Fruit fly (Drosophila melanogaster) whole organism, embryonic: ENCODE measurements around the gene CG9747.
A peak's percentile ranks its signal among the peaks of the same experiment; 100 is the strongest.

Experiments
- Ada2b ChIP-seq: fragments of 200-800 bp; sonication (Bioruptor generic); IDR thresholded peaks from 2 replicates; pipeline ENCODE4 v1.3.6; 2022; ENCODE audit warnings: missing biosample characterization, missing genetic modification characterization
- CG10209 ChIP-seq: fragments of 200-800 bp; sonication (Bioruptor generic); optimal IDR thresholded peaks from 3 replicates; lab custom pipeline; 2017; ENCODE audit warnings: missing biosample characterization, mild to moderate bottlenecking, missing genetic modification characterization, missing genetic modification reagents
- CG10565 ChIP-seq: fragments of 200-800 bp; sonication (Bioruptor generic); optimal IDR thresholded peaks from 3 replicates; lab custom pipeline; 2016; ENCODE audit warnings: missing biosample characterization, mild to moderate bottlenecking, missing genetic modification characterization
- CG12769 ChIP-seq: fragments of 200-800 bp; sonication (Bioruptor generic); optimal IDR thresholded peaks from 2 replicates; lab custom pipeline; 2019; ENCODE audit warnings: missing biosample characterization, mild to moderate bottlenecking, missing genetic modification characterization, moderate library complexity
- CG14860 ChIP-seq: fragments of 200-800 bp; sonication (Bioruptor generic); IDR thresholded peaks from 3 replicates; pipeline ENCODE4 v1.3.6; 2022; ENCODE audit warnings: missing biosample characterization, missing genetic modification characterization; ENCODE audit not compliant: partially characterized antibody
- CG18262 ChIP-seq: fragments of 200-800 bp; optimal IDR thresholded peaks from 3 replicates; lab custom pipeline; 2019; ENCODE audit warnings: missing biosample characterization, mild to moderate bottlenecking, missing genetic modification characterization, moderate library complexity
- CG2678 ChIP-seq: fragments of 200-800 bp; sonication (Bioruptor generic); optimal IDR thresholded peaks from 3 replicates; lab custom pipeline; 2019; ENCODE audit warnings: missing biosample characterization, mild to moderate bottlenecking, missing genetic modification characterization, moderate library complexity
- CG34422 ChIP-seq: fragments of 200-800 bp; sonication (Bioruptor generic); IDR thresholded peaks from 3 replicates; pipeline ENCODE4 v1.3.6; 2022; ENCODE audit warnings: missing biosample characterization, missing genetic modification characterization
- CG4282 ChIP-seq: fragments of 200-800 bp; sonication (Bioruptor generic); optimal IDR thresholded peaks from 2 replicates; lab custom pipeline; 2016; ENCODE audit warnings: missing biosample characterization, missing genetic modification characterization
- CG4404 ChIP-seq: fragments of 200-800 bp; sonication (Bioruptor generic); IDR thresholded peaks from 2 replicates; pipeline ENCODE4 v1.3.6; 2022; ENCODE audit warnings: missing biosample characterization, missing genetic modification characterization
- CG4707 ChIP-seq: fragments of 200-800 bp; sonication (Bioruptor generic); optimal IDR thresholded peaks from 2 replicates; lab custom pipeline; 2018; ENCODE audit warnings: missing biosample characterization, mild to moderate bottlenecking, missing genetic modification characterization, moderate library complexity
- CG6689 ChIP-seq: fragments of 200-800 bp; sonication (Bioruptor generic); IDR thresholded peaks from 2 replicates; pipeline ENCODE4 v1.3.6; 2022; ENCODE audit warnings: missing biosample characterization, missing genetic modification characterization
- CG6854 ChIP-seq: fragments of 200-800 bp; sonication (Bioruptor generic); optimal IDR thresholded peaks from 3 replicates; lab custom pipeline; 2017; ENCODE audit warnings: missing biosample characterization, mild to moderate bottlenecking, missing genetic modification characterization
- CG7963 ChIP-seq: fragments of 200-800 bp; sonication (Bioruptor generic); IDR thresholded peaks from 3 replicates; pipeline ENCODE4 v1.3.6; 2022; ENCODE audit warnings: missing biosample characterization, missing genetic modification characterization; ENCODE audit not compliant: partially characterized antibody
- CG8281 ChIP-seq: fragments of 200-800 bp; sonication (Bioruptor generic); optimal IDR thresholded peaks from 2 replicates; lab custom pipeline; 2018; ENCODE audit warnings: missing biosample characterization, mild to moderate bottlenecking, missing genetic modification characterization, moderate library complexity
- CG8290 ChIP-seq, 3 experiments: fragments of 200-800 bp; sonication (Bioruptor generic); optimal IDR thresholded peaks; 2 replicates each; lab custom pipeline; 2016 to 2019; ENCODE audit warnings: missing biosample characterization in 3 of 3, missing genetic modification characterization in 3 of 3, mild to moderate bottlenecking in 2 of 3, moderate library complexity in 1 of 3
- CG8388 ChIP-seq: fragments of 200-800 bp; sonication (Bioruptor generic); optimal IDR thresholded peaks from 2 replicates; lab custom pipeline; 2019; ENCODE audit warnings: missing biosample characterization, mild to moderate bottlenecking, missing genetic modification characterization, moderate library complexity
- Chrac-16 ChIP-seq: fragments of 200-800 bp; sonication (Bioruptor generic); optimal IDR thresholded peaks from 3 replicates; lab custom pipeline; 2016; ENCODE audit warnings: missing biosample characterization, missing genetic modification characterization
- Drgx ChIP-seq: fragments of 200-800 bp; sonication (Bioruptor generic); IDR thresholded peaks from 2 replicates; pipeline ENCODE4 v1.3.6; 2022; ENCODE audit warnings: missing biosample characterization, missing genetic modification characterization
- Eip74EF ChIP-seq, 2 experiments: fragments of 200-800 bp in 1 of 2; fragments of >200 bp in 1 of 2; sonication (Bioruptor generic) in 1 of 2; optimal IDR thresholded peaks; 2 replicates each; lab custom pipeline; 2017 to 2019; ENCODE audit warnings: missing biosample characterization in 2 of 2, missing genetic modification characterization in 2 of 2, mild to moderate bottlenecking in 1 of 2, moderate library complexity in 1 of 2
- H2.0 ChIP-seq: fragments of 200-800 bp; sonication (Bioruptor generic); IDR thresholded peaks from 2 replicates; pipeline ENCODE4 v1.3.6; 2022; ENCODE audit warnings: missing biosample characterization, missing genetic modification characterization
- Hsf ChIP-seq: fragments of 200-800 bp; sonication (Bioruptor generic); optimal IDR thresholded peaks from 3 replicates; lab custom pipeline; 2016; ENCODE audit warnings: missing biosample characterization, missing genetic modification characterization
- MBD-R2 ChIP-seq: fragments of 200-800 bp; sonication (Bioruptor generic); IDR thresholded peaks from 2 replicates; pipeline ENCODE4 v1.3.6; 2022; ENCODE audit warnings: missing biosample characterization, missing genetic modification characterization
- Myb ChIP-seq: fragments of 200-800 bp; sonication (Bioruptor generic); optimal IDR thresholded peaks from 2 replicates; lab custom pipeline; 2016; ENCODE audit warnings: missing biosample characterization, missing genetic modification characterization
- NK7.1 ChIP-seq: fragments of 200-800 bp; sonication (Bioruptor generic); optimal IDR thresholded peaks from 3 replicates; lab custom pipeline; 2016; ENCODE audit warnings: missing biosample characterization, missing genetic modification characterization
- Nf-YA ChIP-seq: fragments of 200-800 bp; sonication (Bioruptor generic); IDR thresholded peaks from 2 replicates; pipeline ENCODE4 v1.3.6; 2022; ENCODE audit warnings: missing biosample characterization, missing genetic modification characterization
- Ptx1 ChIP-seq: fragments of 200-800 bp; sonication (Bioruptor generic); IDR thresholded peaks from 2 replicates; pipeline ENCODE4 v1.3.6; 2022; ENCODE audit warnings: missing biosample characterization, missing genetic modification characterization
- Six4 ChIP-seq: fragments of 200-800 bp; sonication (Bioruptor generic); optimal IDR thresholded peaks from 2 replicates; lab custom pipeline; 2016; ENCODE audit warnings: missing biosample characterization, missing genetic modification characterization
- Trl ChIP-seq, 3 experiments: fragments of >200 bp in 2 of 3; fragments of 200-800 bp in 1 of 3; sonication (Bioruptor generic) in 1 of 3; optimal IDR thresholded peaks; 2 replicates in 1 of 3; 3 replicates in 2 of 3; lab custom pipeline; 2016 to 2017; ENCODE audit warnings: missing biosample characterization in 1 of 3, missing genetic modification characterization in 1 of 3
- Xbp1 ChIP-seq: fragments of 200-800 bp; sonication (Bioruptor generic); optimal IDR thresholded peaks from 3 replicates; lab custom pipeline; 2016; ENCODE audit warnings: missing biosample characterization, mild to moderate bottlenecking, missing genetic modification characterization
- ac ChIP-seq: fragments of 200-800 bp; sonication (Bioruptor generic); optimal IDR thresholded peaks from 3 replicates; lab custom pipeline; 2017; ENCODE audit warnings: missing biosample characterization, mild to moderate bottlenecking, missing genetic modification characterization
- bowl ChIP-seq: fragments of 200-800 bp; sonication (Bioruptor generic); IDR thresholded peaks from 2 replicates; pipeline ENCODE4 v1.3.6; 2022; ENCODE audit warnings: missing biosample characterization, missing genetic modification characterization
- bsh ChIP-seq, 2 experiments: fragments of 200-800 bp; sonication (Bioruptor generic); optimal IDR thresholded peaks; 2 replicates each; lab custom pipeline; 2017 to 2018; ENCODE audit warnings: mild to moderate bottlenecking in 2 of 2, missing biosample characterization in 2 of 2, missing genetic modification characterization in 2 of 2, moderate library complexity in 1 of 2
- btn ChIP-seq: fragments of 200-800 bp; sonication (Bioruptor generic); optimal IDR thresholded peaks from 2 replicates; lab custom pipeline; 2016; ENCODE audit warnings: missing biosample characterization, missing genetic modification characterization
- disco-r ChIP-seq: fragments of 200-800 bp; sonication (Bioruptor generic); optimal IDR thresholded peaks from 2 replicates; lab custom pipeline; 2016; ENCODE audit warnings: missing biosample characterization, missing genetic modification characterization
- ewg ChIP-seq: fragments of 200-800 bp; sonication (Bioruptor generic); optimal IDR thresholded peaks from 3 replicates; lab custom pipeline; 2017; ENCODE audit warnings: mild to moderate bottlenecking, missing biosample characterization, missing genetic modification reagents, missing genetic modification characterization
- gt ChIP-seq: fragments of 200-800 bp; sonication (Bioruptor generic); IDR thresholded peaks from 2 replicates; pipeline ENCODE4 v1.3.6; 2022; ENCODE audit warnings: missing biosample characterization, missing genetic modification characterization
- nau ChIP-seq: fragments of 200-800 bp; sonication (Bioruptor generic); optimal IDR thresholded peaks from 3 replicates; lab custom pipeline; 2017; ENCODE audit warnings: missing biosample characterization, mild to moderate bottlenecking, missing genetic modification characterization, missing genetic modification reagents
- oc ChIP-seq: fragments of 200-800 bp; sonication (Bioruptor generic); optimal IDR thresholded peaks from 2 replicates; lab custom pipeline; 2018; ENCODE audit warnings: missing biosample characterization, mild to moderate bottlenecking, missing genetic modification characterization, moderate library complexity
- pan ChIP-seq, 4 experiments: fragments of >200 bp in 3 of 4; fragments of 200-800 bp in 1 of 4; sonication (Bioruptor generic) in 1 of 4; optimal IDR thresholded peaks in 3 of 4; IDR thresholded peaks in 1 of 4; 2 replicates each; pipeline versions ENCODE4 v1.3.6 to Lab custom; 2017 to 2022; ENCODE audit warnings: missing biosample characterization in 2 of 4, missing genetic modification characterization in 2 of 4, mixed read lengths in 1 of 4
- pb ChIP-seq: fragments of 200-800 bp; sonication (Bioruptor generic); optimal IDR thresholded peaks from 3 replicates; lab custom pipeline; 2016; ENCODE audit warnings: missing biosample characterization, missing genetic modification characterization
- pros ChIP-seq: fragments of 200-800 bp; sonication (Bioruptor generic); optimal IDR thresholded peaks from 3 replicates; lab custom pipeline; 2019; ENCODE audit warnings: missing biosample characterization, mild to moderate bottlenecking, missing genetic modification characterization, moderate library complexity
- psq ChIP-seq: fragments of 200-800 bp; sonication (Bioruptor generic); optimal IDR thresholded peaks from 2 replicates; lab custom pipeline; 2017; ENCODE audit warnings: missing biosample characterization, missing genetic modification characterization
- shn ChIP-seq: fragments of 200-800 bp; sonication (Bioruptor generic); optimal IDR thresholded peaks from 3 replicates; lab custom pipeline; 2016; ENCODE audit warnings: missing biosample characterization, missing genetic modification characterization
- slou ChIP-seq: fragments of 200-800 bp; sonication (Bioruptor generic); optimal IDR thresholded peaks from 3 replicates; lab custom pipeline; 2016; ENCODE audit warnings: missing biosample characterization, missing genetic modification characterization
- so ChIP-seq: fragments of 200-800 bp; sonication (Bioruptor generic); IDR thresholded peaks from 3 replicates; pipeline ENCODE4 v1.3.6; 2022; ENCODE audit warnings: missing biosample characterization, missing genetic modification characterization
- tgo ChIP-seq: fragments of 200-800 bp; sonication (Bioruptor generic); IDR thresholded peaks from 3 replicates; pipeline ENCODE4 v1.3.6; 2022; ENCODE audit warnings: missing biosample characterization, missing genetic modification characterization
- toy ChIP-seq: fragments of 200-800 bp; sonication (Bioruptor generic); IDR thresholded peaks from 2 replicates; pipeline ENCODE4 v1.3.6; 2022; ENCODE audit warnings: missing biosample characterization, missing genetic modification characterization
- zen2 ChIP-seq: fragments of 200-800 bp; sonication (Bioruptor generic); IDR thresholded peaks from 3 replicates; pipeline ENCODE4 v1.3.6; 2022; ENCODE audit warnings: missing biosample characterization, missing genetic modification characterization; ENCODE audit not compliant: partially characterized antibody

Gene CG9747

DNA sequence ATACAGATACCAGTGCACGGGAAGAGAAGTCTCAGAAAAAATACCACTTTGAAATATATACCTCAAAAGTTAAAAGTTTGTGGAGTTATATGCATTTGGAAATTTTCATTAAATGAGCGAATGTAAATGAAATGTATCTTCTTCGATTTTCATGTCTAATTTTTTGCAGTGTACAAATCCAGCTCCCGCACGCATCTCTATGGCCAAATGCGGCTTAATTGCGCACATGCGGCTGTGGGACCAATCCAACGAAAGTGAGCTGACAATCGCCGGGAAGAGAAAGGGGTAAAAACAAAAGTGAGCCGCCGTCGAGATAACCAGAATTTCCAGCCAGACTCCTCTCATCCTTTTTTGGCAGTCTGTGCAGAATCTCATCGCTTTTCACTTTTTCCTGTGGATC is 26.9 kb downstream of the CG9747 start (continued):
- TF ChIP-seq CG8281 (no peak), Hsf (GFP tag; lab: Kevin White, UChicago) (peak; percentile 30), Myb (GFP tag; lab: Kevin White, UChicago) (no peak), pan (optimal IDR thresholded peaks at IDR 0.05; lab: Kevin White, UChicago) (no peak), pan (GFP tag; optimal IDR thresholded peaks at IDR 0.05 in 1 of 2, IDR thresholded peaks at IDR 0.05 in 1 of 2) (peak in 1 of 2 experiments; percentile 62), Eip74EF (GFP tag; optimal IDR thresholded peaks at IDR 0.05; lab: Kevin White, UChicago) (peak in 1 of 2 experiments; percentile 42), gt (GFP tag; lab: Robert Waterston, UW) (no peak), Drgx (GFP tag; lab: Robert Waterston, UW) (peak; percentile 86), Nf-YA (GFP tag; lab: Robert Waterston, UW) (0 out of 2 replicates have a peak, but pooled peaks have one; percentile 10), CG2678 (tag; lab: Kevin White, UChicago) (peak; percentile 20), so (GFP tag; lab: Robert Waterston, UW) (peak; percentile 77; the same call in 2 of the 3 replicates), Ptx1 (GFP tag; lab: Robert Waterston, UW) (peak; percentile 63), CG8290 (GFP tag; optimal IDR thresholded peaks at IDR 0.05; lab: Kevin White, UChicago) (no peak), CG8290 (tag; optimal IDR thresholded peaks at IDR 0.05; lab: Kevin White, UChicago) (no peak), Trl (optimal IDR thresholded peaks at IDR 0.05; lab: Kevin White, UChicago) (no peak), Trl (GFP tag; optimal IDR thresholded peaks at IDR 0.05; lab: Kevin White, UChicago) (no peak), tgo (GFP tag; lab: Robert Waterston, UW) (0 out of 3 replicates have a peak, but pooled peaks have one; percentile 26), CG10209 (GFP tag; lab: Kevin White, UChicago) (peak; percentile 7), disco-r (GFP tag; lab: Kevin White, UChicago) (no peak), Six4 (GFP tag; lab: Kevin White, UChicago) (no peak), ac (no peak), pb (GFP tag; lab: Kevin White, UChicago) (no peak), CG4707 (GFP tag; lab: Kevin White, UChicago) (peak; percentile 16), CG14860 (GFP tag; lab: Robert Waterston, UW) (no peak), NK7.1 (GFP tag; lab: Kevin White, UChicago) (no peak), MBD-R2 (GFP tag; lab: Robert Waterston, UW) (no peak), CG6854 (GFP tag; lab: Kevin White, UChicago) (no peak), H2.0 (GFP tag; lab: Robert Waterston, UW) (0 out of 2 replicates have a peak, but pooled peaks have one; percentile 30), pros (GFP tag; lab: Kevin White, UChicago) (no peak), Chrac-16 (GFP tag; lab: Kevin White, UChicago) (no peak), zen2 (GFP tag; lab: Robert Waterston, UW) (no peak), CG10565 (GFP tag; lab: Kevin White, UChicago) (no peak), Ada2b (peak; percentile 28; the same call in 1 of the 2 replicates), CG4282 (GFP tag; lab: Kevin White, UChicago) (no peak), shn (GFP tag; lab: Kevin White, UChicago) (peak; percentile 6), CG12769 (tag; lab: Kevin White, UChicago) (no peak), ewg (peak; percentile 25), slou (GFP tag; lab: Kevin White, UChicago) (no peak), psq (GFP tag; lab: Kevin White, UChicago) (no peak), CG34422 (no peak; the same call in 2 of the 3 replicates), bsh (GFP tag; optimal IDR thresholded peaks at IDR 0.05; lab: Kevin White, UChicago) (peak in 1 of 2 experiments; percentile 45), bowl (0 out of 2 replicates have a peak, but pooled peaks have one; percentile 11), Xbp1 (peak; percentile 32), CG4404 (GFP tag; lab: Robert Waterston, UW) (no peak), CG18262 (tag; lab: Kevin White, UChicago) (peak; percentile 40), nau (GFP tag; lab: Kevin White, UChicago) (no peak), btn (GFP tag; lab: Kevin White, UChicago) (peak; percentile 27), oc (tag; lab: Kevin White, UChicago) (peak; percentile 80), CG6689 (peak; percentile 38; the same call in 1 of the 2 replicates), toy (GFP tag; lab: Robert Waterston, UW) (no peak), CG7963 (GFP tag; lab: Robert Waterston, UW) (no peak), CG8388 (peak; percentile 35)
